Worm (Caenorhabditis elegans) whole organism, L1 larva: ENCODE data around the gene T08B6.1.

Experiments used
- C16A3.4 ChIP-seq: fragments of 150-350 bp; optimal IDR thresholded peaks from 2 replicates; lab custom pipeline; 2014; ENCODE audit warnings: missing biosample characterization, missing genetic modification characterization
- ama-1 ChIP-seq: fragments of 150-350 bp; optimal IDR thresholded peaks from 2 replicates; lab custom pipeline; 2014
- elt-3 ChIP-seq, 6 experiments: fragments of 150-350 bp in 1 of 6; sonication (generic microtip); optimal IDR thresholded peaks; 2 replicates each; lab custom pipeline; 2017 to 2018; ENCODE audit warnings: missing biosample characterization in 6 of 6, missing genetic modification characterization in 6 of 6, inconsistent platforms in 1 of 6
- hpl-2 ChIP-seq: fragments of 150-350 bp; optimal IDR thresholded peaks from 2 replicates; lab custom pipeline; 2014; ENCODE audit warnings: missing biosample characterization, missing genetic modification reagents, missing genetic modification characterization
- lin-35 ChIP-seq, 2 experiments: fragments of 150-350 bp; optimal IDR thresholded peaks; 2 replicates each; lab custom pipeline; 2014; ENCODE audit warnings: missing biosample characterization in 2 of 2, missing genetic modification characterization in 2 of 2, missing genetic modification reagents in 2 of 2
- lsy-2 ChIP-seq, 2 experiments: fragments of 150-350 bp; optimal IDR thresholded peaks; 2 replicates each; lab custom pipeline; 2014; ENCODE audit warnings: missing biosample characterization in 2 of 2, missing genetic modification characterization in 2 of 2
- mep-1 ChIP-seq: fragments of 150-350 bp; optimal IDR thresholded peaks from 2 replicates; lab custom pipeline; 2014; ENCODE audit warnings: missing biosample characterization, missing genetic modification characterization
- nhr-237 ChIP-seq: fragments of 150-350 bp; optimal IDR thresholded peaks from 2 replicates; lab custom pipeline; 2014; ENCODE audit warnings: missing biosample characterization, missing genetic modification characterization
- swsn-7 ChIP-seq: sonication (generic microtip); optimal IDR thresholded peaks from 2 replicates; lab custom pipeline; 2016; ENCODE audit warnings: missing genetic modification characterization, missing compliant biosample characterization
- unc-130 ChIP-seq: fragments of 150-350 bp; optimal IDR thresholded peaks from 2 replicates; lab custom pipeline; 2017; ENCODE audit warnings: missing biosample characterization, missing genetic modification characterization, inconsistent platforms
- zag-1 ChIP-seq: fragments of 150-350 bp; optimal IDR thresholded peaks from 2 replicates; lab custom pipeline; 2014; ENCODE audit warnings: missing biosample characterization, missing genetic modification characterization
- zip-4 ChIP-seq: fragments of 200-800 bp; sonication (Bioruptor generic); optimal IDR thresholded peaks from 2 replicates; lab custom pipeline; 2018; ENCODE audit warnings: mild to moderate bottlenecking, missing genetic modification characterization, moderate library complexity, missing compliant biosample characterization

- TF ChIP-seq mep-1 (tag; lab: Kevin White, UChicago) (no peak), lin-35 (GFP tag; optimal IDR thresholded peaks at IDR 0.05; lab: Kevin White, UChicago) (no peak), C16A3.4 (tag; lab: Kevin White, UChicago) (no peak), zip-4 (no peak), swsn-7 (tag; lab: Kevin White, UChicago) (no peak), nhr-237 (no peak), zag-1 (tag; lab: Kevin White, UChicago) (no peak), unc-130 (tag; lab: Kevin White, UChicago) (no peak), ama-1 (no peak), lsy-2 (tag; optimal IDR thresholded peaks at IDR 0.05; lab: Kevin White, UChicago) (no peak), hpl-2 (no peak), elt-3 (tag; optimal IDR thresholded peaks at IDR 0.05; lab: Kevin White, UChicago) (no peak)
Observed at ce11 chrIV:4864524-4864923, 22.6 kb downstream of the T08B6.1 start.
